Worm (Caenorhabditis elegans): ENCODE data around the gene ddb-1.
A peak's percentile ranks its signal among the peaks of the same experiment; 100 is the strongest.

Gene ddb-1

DNA sequence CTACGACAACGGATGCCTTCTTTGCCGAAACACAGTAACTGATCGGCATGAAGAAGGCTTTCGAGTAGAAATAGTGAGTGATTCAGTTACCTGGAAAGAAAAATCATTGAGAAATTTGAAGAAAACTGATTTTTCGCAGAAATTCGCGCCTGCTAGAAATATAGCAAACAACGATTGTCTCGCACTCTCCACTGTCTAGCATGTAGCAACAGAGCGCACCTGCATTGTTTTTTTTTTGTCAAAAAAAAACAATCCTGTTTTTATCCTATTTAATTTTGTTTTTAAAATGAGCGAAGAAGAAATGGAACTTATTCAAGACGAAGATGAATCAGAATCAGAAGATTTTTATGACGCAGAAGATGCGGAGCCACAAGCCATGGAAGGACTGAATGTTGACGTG is at the start of gene ddb-1, which contains the start of gene M18.6:
Gene ddb-1, minus strand, starts transcription at position 90 of the 400 bp plus-strand sequence.
Gene M18.6, plus strand, starts transcription at position 235 of the 400 bp plus-strand sequence.
- TF ChIP-seq nfya-1 (tag; optimal IDR thresholded peaks at IDR 0.05), result peak; percentile 26
- TF ChIP-seq ceh-31 (tag; optimal IDR thresholded peaks at IDR 0.05), result no peak

DNA sequence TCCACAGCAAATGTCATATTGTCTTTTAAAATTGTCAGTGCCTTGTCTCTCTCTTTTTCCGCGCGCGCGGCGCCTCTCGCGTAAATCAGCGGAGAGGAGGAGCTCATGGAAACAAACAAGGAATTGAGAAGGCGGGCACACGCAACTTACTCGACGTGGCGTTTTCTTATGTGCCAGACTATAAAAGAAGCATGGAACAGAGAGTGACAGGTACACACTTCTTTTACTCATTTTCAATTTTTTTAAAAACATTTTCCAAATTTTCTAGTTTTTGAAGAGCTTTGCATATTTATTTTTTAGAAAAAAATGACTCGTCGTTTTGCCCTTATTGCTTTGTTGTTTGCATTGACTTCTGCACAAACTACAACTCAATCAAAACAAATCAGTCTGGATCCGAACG is 47.0 kb upstream of the ddb-1 start, which contains the start of gene F20B10.3:
Gene F20B10.3, plus strand, starts transcription at position 301 of the 400 bp plus-strand sequence.
- TF ChIP-seq pax-1 (tag; optimal IDR thresholded peaks at IDR 0.05) (no peak), ztf-16 (tag; optimal IDR thresholded peaks at IDR 0.05) (no peak), tbx-2 (tag; optimal IDR thresholded peaks at IDR 0.05) (no peak), unc-86 (tag; optimal IDR thresholded peaks at IDR 0.05) (no peak), syd-9 (tag; optimal IDR thresholded peaks at IDR 0.05) (no peak), K09A11.1 (tag; optimal IDR thresholded peaks at IDR 0.05; ENCODE audit: insufficient read depth) (no peak)

DNA sequence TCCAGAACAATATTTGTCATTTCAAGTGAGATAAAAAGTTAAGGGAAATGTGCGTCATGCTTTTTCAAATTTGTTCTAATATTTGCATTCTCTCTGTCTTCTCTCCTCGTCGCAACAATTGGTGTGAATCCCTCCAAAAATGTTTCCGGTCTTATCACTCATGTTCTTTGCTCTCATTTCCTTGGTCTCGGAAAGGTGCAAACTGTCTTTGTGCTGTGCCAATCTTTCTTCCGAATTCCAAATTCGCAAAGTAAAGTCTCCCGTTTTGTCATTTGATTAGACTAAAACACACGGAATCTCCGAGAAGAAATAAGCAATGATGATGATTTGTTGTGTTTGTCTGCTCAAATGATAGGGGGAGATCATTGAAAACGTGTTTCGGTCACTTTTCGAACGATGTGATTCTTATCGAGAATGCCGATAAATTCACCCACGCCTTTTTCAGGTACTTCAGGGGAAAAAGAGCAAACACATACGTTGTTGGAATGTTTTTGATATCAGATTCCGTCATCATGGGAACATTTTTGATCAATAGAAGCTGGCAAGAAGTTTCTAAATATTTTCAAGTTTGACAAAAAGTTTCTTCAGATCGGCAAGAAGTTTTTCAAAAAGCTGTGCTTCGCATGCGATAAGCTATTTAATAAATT is 44.6 kb upstream of the ddb-1 start:
- TF ChIP-seq fkh-6 (tag; optimal IDR thresholded peaks at IDR 0.05) (no peak), fax-1 (tag; optimal IDR thresholded peaks at IDR 0.05) (no peak), sox-4 (tag; optimal IDR thresholded peaks at IDR 0.05) (no peak), ahr-1 (tag; optimal IDR thresholded peaks at IDR 0.05) (no peak), ceh-9 (tag; optimal IDR thresholded peaks at IDR 0.05) (no peak)

DNA sequence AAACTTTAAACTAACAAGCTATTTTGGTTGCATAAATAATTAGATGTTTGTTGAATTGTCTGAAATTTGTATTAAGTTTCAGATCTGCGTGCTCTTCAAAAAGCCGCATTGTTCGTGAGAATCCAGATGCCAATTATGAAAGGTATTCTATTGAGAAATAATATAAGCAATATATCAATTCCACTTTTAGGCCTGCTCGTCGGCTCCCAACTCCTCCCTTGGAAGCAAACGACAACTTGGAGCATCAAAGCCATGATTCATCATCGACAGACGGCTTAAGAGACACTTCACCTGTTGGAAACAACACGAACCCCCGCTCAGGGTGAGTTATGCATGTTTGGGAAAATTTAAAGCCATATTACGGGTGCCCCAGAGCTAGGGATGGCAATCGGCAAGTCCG is 41.8 kb upstream of the ddb-1 start:
- no peak for TF ChIP-seq ets-4 (tag; optimal IDR thresholded peaks at IDR 0.05)
- no peak for TF ChIP-seq ceh-6 (GFP tag; optimal IDR thresholded peaks at IDR 0.05)

DNA sequence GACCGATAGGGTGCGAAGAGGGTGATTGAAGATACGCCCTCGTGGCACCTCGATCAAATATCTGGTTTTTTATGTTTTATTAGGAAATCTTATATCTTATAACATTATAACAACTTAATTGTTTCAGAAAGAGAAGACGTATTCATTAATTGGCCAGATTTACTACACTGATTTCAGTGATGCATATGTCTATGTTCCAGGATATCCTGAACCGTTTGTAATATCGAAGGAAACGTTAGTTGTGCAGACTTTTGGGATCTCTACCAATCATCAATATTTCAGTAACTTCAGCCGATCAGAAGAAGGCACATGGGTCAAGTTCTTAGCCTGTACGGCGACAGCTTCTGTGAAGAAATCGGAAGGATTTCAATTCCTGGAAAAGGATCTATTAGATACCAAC is 39.5 kb upstream of the ddb-1 start:
- TF ChIP-seq dve-1 (tag; optimal IDR thresholded peaks at IDR 0.05) (no peak), Y22D7AL.16 (tag; optimal IDR thresholded peaks at IDR 0.05) (no peak), ttx-3 (tag; optimal IDR thresholded peaks at IDR 0.05) (no peak), gmeb-2 (tag; optimal IDR thresholded peaks at IDR 0.05) (no peak), nhr-232 (tag; optimal IDR thresholded peaks at IDR 0.05) (no peak), npax-4 (tag; optimal IDR thresholded peaks at IDR 0.05) (no peak), elt-2 (tag; optimal IDR thresholded peaks at IDR 0.05) (no peak), ceh-45 (GFP tag; IDR thresholded peaks at IDR 0.05) (no peak), eyg-1 (tag; optimal IDR thresholded peaks at IDR 0.05) (no peak), sdc-2 (tag; optimal IDR thresholded peaks at IDR 0.05) (no peak), tbx-7 (tag; optimal IDR thresholded peaks at IDR 0.05) (no peak), lin-11 (tag; optimal IDR thresholded peaks at IDR 0.05) (no peak), ceh-24 (tag; optimal IDR thresholded peaks at IDR 0.05) (no peak)

DNA sequence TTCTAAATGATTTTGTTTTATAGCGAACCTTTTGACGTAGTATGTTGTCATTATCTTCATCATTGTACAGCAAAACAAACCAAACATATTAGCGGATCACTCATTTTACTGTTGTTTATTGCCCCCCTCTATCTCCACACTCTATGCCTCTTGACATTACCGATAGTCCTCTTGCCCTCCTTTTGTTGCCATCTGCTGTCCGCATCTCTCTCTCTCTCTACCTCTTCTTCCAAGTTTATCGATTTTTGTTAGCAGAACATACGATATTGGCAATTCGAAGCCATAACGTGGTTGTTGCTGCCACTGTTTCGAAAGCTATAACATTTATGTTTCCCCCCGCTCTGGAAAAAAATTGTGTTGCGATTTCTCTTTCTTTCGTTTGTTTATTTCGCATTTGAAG is 37.0 kb upstream of the ddb-1 start:
- no peak for TF ChIP-seq madf-2 (tag; optimal IDR thresholded peaks at IDR 0.05)
- peak; percentile 11 for TF ChIP-seq tbx-2 (tag; optimal IDR thresholded peaks at IDR 0.05)
- no peak for TF ChIP-seq sdc-2 (tag; optimal IDR thresholded peaks at IDR 0.05)
- no peak for TF ChIP-seq gmeb-2 (tag; optimal IDR thresholded peaks at IDR 0.05)
- no peak for TF ChIP-seq pha-2 (tag; optimal IDR thresholded peaks at IDR 0.05)
- peak; percentile 75 for TF ChIP-seq ceh-48 (tag; optimal IDR thresholded peaks at IDR 0.05)
- TF ChIP-seq ref-2 (tag; optimal IDR thresholded peaks at IDR 0.05), result peak; percentile 21
- no peak for TF ChIP-seq ztf-16 (tag; optimal IDR thresholded peaks at IDR 0.05)
- TF ChIP-seq ceh-22 (tag; optimal IDR thresholded peaks at IDR 0.05), result no peak
- no peak for TF ChIP-seq C08G9.2 (tag; optimal IDR thresholded peaks at IDR 0.05)
- TF ChIP-seq unc-55 (GFP tag; optimal IDR thresholded peaks at IDR 0.05), result no peak
